Worm (Caenorhabditis elegans): ENCODE results near the gene nft-1.

Gene nft-1

ce11 chrIII:11878751-11879150, 44.9 kb upstream of the nft-1 start, which contains the start of gene Y56A3A.6 (continued):
- TF ChIP-seq dve-1 (tag; optimal IDR thresholded peaks at IDR 0.05; ENCODE audit: insufficient read depth) (peak; percentile 48), ama-1 (optimal IDR thresholded peaks at IDR 0.05) (no peak), T20F7.1 (GFP tag; optimal IDR thresholded peaks at IDR 0.05) (no peak), lin-15B (tag; optimal IDR thresholded peaks at IDR 0.05) (no peak), zag-1 (tag; optimal IDR thresholded peaks at IDR 0.05) (no peak), nhr-11 (tag; optimal IDR thresholded peaks at IDR 0.05) (no peak), dmd-6 (GFP tag; IDR thresholded peaks at IDR 0.05) (0 out of 2 replicates have a peak, but pooled peaks have one; percentile 9), mes-2 (tag; optimal IDR thresholded peaks at IDR 0.05; ENCODE audit: poor library complexity, severe bottlenecking) (no peak)

DNA sequence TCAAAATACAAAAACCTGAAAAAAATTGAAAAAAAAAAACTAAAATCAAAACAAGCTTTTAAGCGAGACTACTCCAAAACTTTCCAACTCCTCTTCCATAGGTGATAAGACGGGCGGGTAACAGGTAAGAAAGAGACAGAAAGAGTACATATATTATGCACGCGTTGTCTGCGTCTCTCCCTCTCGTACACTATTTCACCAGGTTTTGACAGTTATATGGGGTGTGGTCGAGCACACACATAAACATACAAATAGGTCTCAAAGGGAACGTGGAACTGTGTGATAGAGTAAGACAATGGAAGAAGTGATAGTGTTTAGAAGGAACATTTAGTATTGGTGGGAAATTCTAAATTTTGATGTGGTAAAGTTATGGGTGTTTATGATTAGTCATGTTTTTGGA, 42.1 kb upstream of the nft-1 start:
- TF ChIP-seq spr-3 (GFP tag; optimal IDR thresholded peaks at IDR 0.05) (no peak), gei-8 (GFP tag; optimal IDR thresholded peaks at IDR 0.05) (no peak), tra-1 (GFP tag; IDR thresholded peaks at IDR 0.05) (no peak), ZK546.5 (tag; optimal IDR thresholded peaks at IDR 0.05) (no peak), nhr-41 (GFP tag; IDR thresholded peaks at IDR 0.05) (0 out of 2 replicates have a peak, but pooled peaks have one; percentile 9), jun-1 (tag; optimal IDR thresholded peaks at IDR 0.05) (no peak), F10B5.3 (tag; optimal IDR thresholded peaks at IDR 0.05) (no peak), dmd-8 (GFP tag; IDR thresholded peaks at IDR 0.05) (no peak), snpc-4 (tag; optimal IDR thresholded peaks at IDR 0.05) (no peak), lin-1 (GFP tag; IDR thresholded peaks at IDR 0.05) (no peak), hif-1 (tag; optimal IDR thresholded peaks at IDR 0.05) (peak in 1 of 2 experiments; percentile 5), tag-97 (GFP tag; IDR thresholded peaks at IDR 0.05) (no peak), ceh-44 (GFP tag; IDR thresholded peaks at IDR 0.05) (no peak), attf-4 (tag; optimal IDR thresholded peaks at IDR 0.05) (no peak), lir-3 (tag; optimal IDR thresholded peaks at IDR 0.05) (no peak), Y48G9A.11 (GFP tag; IDR thresholded peaks at IDR 0.05) (no peak), T26A8.4 (GFP tag; IDR thresholded peaks at IDR 0.05) (no peak), Y75B8A.6 (GFP tag; IDR thresholded peaks at IDR 0.05) (no peak), dpl-1 (GFP tag; optimal IDR thresholded peaks at IDR 0.05) (no peak), zfp-3 (GFP tag; conservative IDR thresholded peaks at IDR 0.05) (no peak), zip-11 (GFP tag; IDR thresholded peaks at IDR 0.05) (no peak), lin-38 (GFP tag; IDR thresholded peaks at IDR 0.05) (no peak), saeg-2 (GFP tag; IDR thresholded peaks at IDR 0.05) (no peak), sdz-12 (GFP tag; optimal IDR thresholded peaks at IDR 0.05) (no peak), duxl-1 (tag; optimal IDR thresholded peaks at IDR 0.05; ENCODE audit: poor library complexity) (no peak), snpc-1.2 (GFP tag; IDR thresholded peaks at IDR 0.05) (no peak), daf-8 (GFP tag; IDR thresholded peaks at IDR 0.05) (no peak), hlh-11 (tag; optimal IDR thresholded peaks at IDR 0.05) (peak; percentile 76), ZK337.2 (GFP tag; IDR thresholded peaks at IDR 0.05) (no peak), vab-7 (GFP tag; IDR thresholded peaks at IDR 0.05) (no peak), F49E8.2 (tag; optimal IDR thresholded peaks at IDR 0.05; ENCODE audit: borderline replicate concordance) (no peak), zag-1 (tag; optimal IDR thresholded peaks at IDR 0.05) (no peak), nhr-28 (tag; optimal IDR thresholded peaks at IDR 0.05) (peak; percentile 83), pqm-1 (tag; optimal IDR thresholded peaks at IDR 0.05) (peak; percentile 90), F26F4.8 (GFP tag; conservative IDR thresholded peaks at IDR 0.05) (no peak), lim-7 (GFP tag; IDR thresholded peaks at IDR 0.05) (no peak), dmd-9 (GFP tag; IDR thresholded peaks at IDR 0.05) (no peak), spr-1 (tag; optimal IDR thresholded peaks at IDR 0.05) (no peak), Y105C5A.15 (GFP tag; IDR thresholded peaks at IDR 0.05) (no peak), F37D6.2 (tag; optimal IDR thresholded peaks at IDR 0.05) (no peak), ztf-7 (tag; optimal IDR thresholded peaks at IDR 0.05) (no peak), T20F7.1 (GFP tag; optimal IDR thresholded peaks at IDR 0.05) (no peak), F44E2.7 (GFP tag; IDR thresholded peaks at IDR 0.05) (no peak), daf-19 (GFP tag; conservative IDR thresholded peaks at IDR 0.05) (no peak), dve-1 (tag; optimal IDR thresholded peaks at IDR 0.05; ENCODE audit: insufficient read depth) (peak; percentile 85)

All from whole organism, L4 larva.